Fruit fly (Drosophila melanogaster) Kc167 (cell line): ENCODE measurements around the gene CG11241.

Experiments
- Sin3A ChIP-seq: fragments of >200 bp; optimal IDR thresholded peaks from 2 replicates; lab custom pipeline; 2018; ENCODE audit warnings: missing external identifiers
- h ChIP-seq: fragments of >200 bp; optimal IDR thresholded peaks from 3 replicates; lab custom pipeline; 2018; ENCODE audit warnings: missing external identifiers
- insv ChIP-seq: fragments of >200 bp; optimal IDR thresholded peaks from 3 replicates; lab custom pipeline; 2018; ENCODE audit warnings: missing external identifiers
- psq ChIP-seq: fragments of >200 bp; optimal IDR thresholded peaks from 2 replicates; lab custom pipeline; 2017; ENCODE audit warnings: missing external identifiers
- ttk ChIP-seq: sonication (Bioruptor generic); optimal IDR thresholded peaks from 2 replicates; lab custom pipeline; 2017; ENCODE audit warnings: missing external identifiers

dm6 chr3L:22729466-22729865 is 8.8 kb downstream of the CG11241 start, which contains the start of gene CG32454:
- TF ChIP-seq ttk (lab: Kevin White, UChicago): no peak
- TF ChIP-seq psq (lab: Kevin White, UChicago): no peak
- TF ChIP-seq Sin3A: no peak
- no peak for TF ChIP-seq insv
- no peak for TF ChIP-seq h (lab: Kevin White, UChicago)
